Worm (Caenorhabditis elegans): ENCODE measurements around the gene rpl-2.

Gene rpl-2

ce11 chrV:20455637-20456036 is 23.9 kb upstream of the rpl-2 start (continued):
- TF ChIP-seq lin-13 (GFP tag; optimal IDR thresholded peaks at IDR 0.05) (no peak), skn-1 (tag; optimal IDR thresholded peaks at IDR 0.05) (no peak), ceh-88 (GFP tag; IDR thresholded peaks at IDR 0.05) (no peak), mep-1 (tag; optimal IDR thresholded peaks at IDR 0.05) (no peak), lin-35 (GFP tag; optimal IDR thresholded peaks at IDR 0.05) (peak in 1 of 2 experiments; percentile 10), C34B4.2 (tag; optimal IDR thresholded peaks at IDR 0.05) (no peak), elt-3 (tag; optimal IDR thresholded peaks at IDR 0.05) (no peak), hlh-17 (GFP tag; optimal IDR thresholded peaks at IDR 0.05; ENCODE audit: borderline replicate concordance) (no peak), dpl-1 (GFP tag; optimal IDR thresholded peaks at IDR 0.05) (no peak), elt-2 (tag; optimal IDR thresholded peaks at IDR 0.05) (no peak), lsy-2 (tag; optimal IDR thresholded peaks at IDR 0.05) (peak in 1 of 2 experiments; percentile 3), lir-3 (tag; optimal IDR thresholded peaks at IDR 0.05; ENCODE audit: poor library complexity) (no peak), aly-2 (tag; optimal IDR thresholded peaks at IDR 0.05) (no peak), ztf-4 (tag; optimal IDR thresholded peaks at IDR 0.05) (no peak), nhr-28 (tag; optimal IDR thresholded peaks at IDR 0.05) (no peak), jun-1 (tag; optimal IDR thresholded peaks at IDR 0.05) (no peak), sptf-1 (tag; optimal IDR thresholded peaks at IDR 0.05) (no peak), sox-4 (tag; optimal IDR thresholded peaks at IDR 0.05) (no peak), unc-130 (tag; optimal IDR thresholded peaks at IDR 0.05) (no peak), hlh-4 (tag; optimal IDR thresholded peaks at IDR 0.05) (no peak), unc-86 (tag; optimal IDR thresholded peaks at IDR 0.05) (no peak), dsc-1 (tag; optimal IDR thresholded peaks at IDR 0.05) (peak; percentile 54), nhr-90 (tag; optimal IDR thresholded peaks at IDR 0.05; ENCODE audit: poor library complexity) (no peak), ets-5 (GFP tag; IDR thresholded peaks at IDR 0.05) (no peak), zag-1 (tag; optimal IDR thresholded peaks at IDR 0.05) (no peak), fkh-8 (tag; optimal IDR thresholded peaks at IDR 0.05) (no peak), fkh-4 (tag; optimal IDR thresholded peaks at IDR 0.05; ENCODE audit: borderline replicate concordance) (no peak), tbx-2 (tag; optimal IDR thresholded peaks at IDR 0.05) (no peak), nhr-71 (tag; optimal IDR thresholded peaks at IDR 0.05) (no peak), nhr-47 (tag; optimal IDR thresholded peaks at IDR 0.05) (peak; percentile 59), pax-3 (tag; optimal IDR thresholded peaks at IDR 0.05) (no peak), xbp-1 (tag; optimal IDR thresholded peaks at IDR 0.05) (peak; percentile 13), efl-1 (optimal IDR thresholded peaks at IDR 0.05) (peak in 1 of 2 experiments; percentile 23), efl-1 (GFP tag; optimal IDR thresholded peaks at IDR 0.05 in 1 of 2) (peak in 1 of 2 experiments; percentile 73), nhr-237 (tag; optimal IDR thresholded peaks at IDR 0.05) (no peak), ztf-11 (tag; optimal IDR thresholded peaks at IDR 0.05) (no peak), ceh-8 (GFP tag; optimal IDR thresholded peaks at IDR 0.05) (no peak), unc-98 (GFP tag; IDR thresholded peaks at IDR 0.05) (no peak), nhr-11 (tag; optimal IDR thresholded peaks at IDR 0.05) (no peak), grh-1 (GFP tag; IDR thresholded peaks at IDR 0.05) (no peak), unc-62 (GFP tag; optimal IDR thresholded peaks at IDR 0.05) (no peak), nhr-20 (tag; optimal IDR thresholded peaks at IDR 0.05) (peak; percentile 16), mab-9 (GFP tag; IDR thresholded peaks at IDR 0.05) (no peak), sup-37 (GFP tag; optimal IDR thresholded peaks at IDR 0.05) (no peak), mef-2 (tag; optimal IDR thresholded peaks at IDR 0.05) (no peak), aha-1 (tag; optimal IDR thresholded peaks at IDR 0.05) (no peak), fkh-10 (GFP tag; optimal IDR thresholded peaks at IDR 0.05) (no peak), pqm-1 (tag; optimal IDR thresholded peaks at IDR 0.05) (no peak), ceh-82 (tag; optimal IDR thresholded peaks at IDR 0.05) (peak in 2 of 3 experiments; percentile 16 to 18), ces-1 (GFP tag; optimal IDR thresholded peaks at IDR 0.05) (no peak), C16A3.4 (tag; optimal IDR thresholded peaks at IDR 0.05) (no peak), mdl-1 (tag; optimal IDR thresholded peaks at IDR 0.05) (peak in 1 of 2 experiments; percentile 20), efl-3 (GFP tag; optimal IDR thresholded peaks at IDR 0.05) (no peak), F16B12.6 (tag; optimal IDR thresholded peaks at IDR 0.05) (no peak)
